Worm (Caenorhabditis elegans): ENCODE measurements around the gene F49F1.15.

DNA sequence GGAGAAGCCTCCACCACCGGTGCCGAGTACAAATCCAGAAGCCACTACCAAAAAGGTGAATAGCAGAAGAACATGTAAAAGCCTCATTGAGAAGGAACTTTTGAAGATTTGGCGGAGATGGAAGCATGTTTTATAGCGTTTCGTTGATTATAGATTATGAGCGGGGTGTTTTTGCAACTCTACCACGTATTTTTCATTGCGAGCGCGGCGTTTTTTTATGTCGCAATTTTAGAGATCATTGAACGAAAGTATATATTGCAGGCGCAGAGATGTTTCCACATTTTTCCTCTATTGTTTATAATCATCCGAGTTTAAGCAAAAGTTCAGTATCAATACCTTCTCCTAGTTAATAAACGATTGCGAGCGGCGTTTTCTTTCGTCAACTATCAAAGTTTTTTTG lies 21.3 kb upstream of the F49F1.15 start, which contains the start of gene F49F1.17:
- no peak for TF ChIP-seq ztf-23 (GFP tag; IDR thresholded peaks at IDR 0.05)
- TF ChIP-seq klf-2 (GFP tag; conservative IDR thresholded peaks at IDR 0.05): no peak
- no peak for TF ChIP-seq cog-1 (tag; optimal IDR thresholded peaks at IDR 0.05)
- TF ChIP-seq flt-1 (GFP tag; IDR thresholded peaks at IDR 0.05): no peak
- no peak for TF ChIP-seq T22C8.4 (GFP tag; IDR thresholded peaks at IDR 0.05)
- TF ChIP-seq med-1 (GFP tag; optimal IDR thresholded peaks at IDR 0.05; ENCODE audit: insufficient read depth): no peak

Data from whole organism, midembryonic.